Fruit fly (Drosophila melanogaster): ENCODE data around the gene mfrn.

Gene mfrn

DNA sequence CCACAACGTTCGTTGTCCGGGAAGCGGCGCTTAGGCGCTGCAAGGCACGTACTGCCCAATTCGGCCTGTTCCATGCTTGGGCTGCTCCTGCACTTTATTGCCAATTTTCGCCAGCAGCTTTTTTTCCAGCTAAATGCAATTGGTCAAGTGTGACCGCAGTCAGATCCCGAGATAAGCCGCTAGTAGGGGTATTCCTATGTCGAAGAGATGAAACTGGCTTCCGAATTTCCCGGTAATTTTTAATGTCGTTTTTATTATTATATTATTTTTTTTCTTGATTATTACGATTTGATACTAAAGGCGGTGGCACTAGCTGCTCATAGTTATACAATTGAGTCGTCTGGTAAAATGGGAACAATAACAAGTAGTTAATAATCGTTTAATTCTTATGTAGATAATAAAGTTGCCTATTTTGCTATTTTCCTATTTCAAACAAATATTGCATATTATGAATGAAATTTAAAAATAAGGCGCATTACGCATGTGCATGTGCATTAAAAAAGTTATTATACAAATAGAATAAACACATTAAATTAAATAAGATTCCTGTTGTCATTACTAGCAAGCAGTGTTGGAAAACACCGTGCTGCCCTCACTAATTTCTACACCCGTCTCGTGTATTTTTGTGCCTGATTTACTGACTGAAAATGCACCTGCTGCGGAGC, 31.3 kb downstream of the mfrn start, which contains the start of the genes CG5003 and mRpS22 (continued):
- peak; percentile 50 for TF ChIP-seq CG10209 (GFP tag; optimal IDR thresholded peaks at IDR 0.05)
- peak; percentile 41; the same call in 2 of the 4 replicates for TF ChIP-seq Dll (GFP tag; IDR thresholded peaks at IDR 0.05; ENCODE audit: partially characterized antibody)
- peak; percentile 37; the same call in 1 of the 2 replicates for TF ChIP-seq CG4730 (GFP tag; IDR thresholded peaks at IDR 0.05)
- TF ChIP-seq CG32532 (GFP tag; IDR thresholded peaks at IDR 0.05), result peak; percentile 52
- TF ChIP-seq oc (tag; optimal IDR thresholded peaks at IDR 0.05), result no peak
- TF ChIP-seq sima (GFP tag; optimal IDR thresholded peaks at IDR 0.05), result peak; percentile 6
- no peak for TF ChIP-seq Side (GFP tag; optimal IDR thresholded peaks at IDR 0.05)
- peak; percentile 45 for TF ChIP-seq CG18599 (GFP tag; optimal IDR thresholded peaks at IDR 0.05)
- TF ChIP-seq row (GFP tag; IDR thresholded peaks at IDR 0.05), result peak; percentile 83
- peak; percentile 51 for TF ChIP-seq dmrt99B (tag; optimal IDR thresholded peaks at IDR 0.05)
- TF ChIP-seq Ptx1 (GFP tag; IDR thresholded peaks at IDR 0.05), result no peak
- no peak for TF ChIP-seq CG12236 (GFP tag; optimal IDR thresholded peaks at IDR 0.05)
- TF ChIP-seq Sox100B (GFP tag; optimal IDR thresholded peaks at IDR 0.05), result no peak
- TF ChIP-seq sc (optimal IDR thresholded peaks at IDR 0.05), result no peak
- no peak for TF ChIP-seq sc (GFP tag; optimal IDR thresholded peaks at IDR 0.05)
- no peak for TF ChIP-seq CG4282 (GFP tag; optimal IDR thresholded peaks at IDR 0.05)
- TF ChIP-seq zf30C (GFP tag; optimal IDR thresholded peaks at IDR 0.05), result no peak
- TF ChIP-seq Dref (GFP tag; IDR thresholded peaks at IDR 0.05), result no peak
- TF ChIP-seq CG4854 (GFP tag; optimal IDR thresholded peaks at IDR 0.05), result no peak
- peak; percentile 13 for TF ChIP-seq CG15514 (GFP tag; optimal IDR thresholded peaks at IDR 0.05)
- TF ChIP-seq mld (GFP tag; IDR thresholded peaks at IDR 0.05; ENCODE audit: partially characterized antibody), result no peak
- TF ChIP-seq CG30431 (GFP tag; optimal IDR thresholded peaks at IDR 0.05), result no peak
- peak; percentile 69 for TF ChIP-seq CG4424 (GFP tag; optimal IDR thresholded peaks at IDR 0.05)
- TF ChIP-seq unpg (GFP tag; optimal IDR thresholded peaks at IDR 0.05), result peak; percentile 38
- TF ChIP-seq Trl (optimal IDR thresholded peaks at IDR 0.05), result no peak
- TF ChIP-seq Trl (GFP tag; optimal IDR thresholded peaks at IDR 0.05), result no peak
- TF ChIP-seq CG13424 (tag; optimal IDR thresholded peaks at IDR 0.05), result peak; percentile 75
- TF ChIP-seq hth (optimal IDR thresholded peaks at IDR 0.05), result no peak
- peak; percentile 32 for TF ChIP-seq CG6654 (GFP tag; optimal IDR thresholded peaks at IDR 0.05)
- peak; percentile 45 for TF ChIP-seq D19B (GFP tag; optimal IDR thresholded peaks at IDR 0.05)
- peak; percentile 6; the same call in 1 of the 3 replicates for TF ChIP-seq zfh1 (GFP tag; IDR thresholded peaks at IDR 0.05)
- TF ChIP-seq CG6254 (GFP tag; optimal IDR thresholded peaks at IDR 0.05), result no peak
- TF ChIP-seq Doc3 (GFP tag; IDR thresholded peaks at IDR 0.05; ENCODE audit: partially characterized antibody), result no peak
- no peak for TF ChIP-seq CG8089 (GFP tag; optimal IDR thresholded peaks at IDR 0.05)
- TF ChIP-seq CG5180 (GFP tag; optimal IDR thresholded peaks at IDR 0.05), result peak; percentile 3
- peak; percentile 78 for TF ChIP-seq Abd-B (GFP tag; optimal IDR thresholded peaks at IDR 0.05)
- TF ChIP-seq CG18262 (tag; optimal IDR thresholded peaks at IDR 0.05), result peak; percentile 69
- no peak for TF ChIP-seq NC2β (GFP tag; optimal IDR thresholded peaks at IDR 0.05)
- TF ChIP-seq Blimp-1 (GFP tag; optimal IDR thresholded peaks at IDR 0.05), result no peak
- no peak for TF ChIP-seq E2f1 (GFP tag; IDR thresholded peaks at IDR 0.05)
- TF ChIP-seq jigr1 (GFP tag; IDR thresholded peaks at IDR 0.05), result no peak
- no peak for TF ChIP-seq Vsx1 (GFP tag; optimal IDR thresholded peaks at IDR 0.05)
- TF ChIP-seq cwo (GFP tag; optimal IDR thresholded peaks at IDR 0.05), result peak; percentile 27
- TF ChIP-seq pfk (GFP tag; optimal IDR thresholded peaks at IDR 0.05), result no peak
- TF ChIP-seq Mad (GFP tag; optimal IDR thresholded peaks at IDR 0.05), result peak; percentile 27
- TF ChIP-seq ewg (GFP tag; optimal IDR thresholded peaks at IDR 0.05), result peak; percentile 47
- no peak for TF ChIP-seq gt (GFP tag; IDR thresholded peaks at IDR 0.05)
- no peak for TF ChIP-seq CG8478 (optimal IDR thresholded peaks at IDR 0.05)
- TF ChIP-seq btn (GFP tag; optimal IDR thresholded peaks at IDR 0.05), result no peak
- peak; percentile 1 for TF ChIP-seq Bteb2 (GFP tag; optimal IDR thresholded peaks at IDR 0.05)

Data from whole organism, embryonic.